Worm (Caenorhabditis elegans) whole organism, L4 larva: ENCODE results near the gene F28D1.6.

Source experiments
- F26F4.8 ChIP-seq: fragments of 200-800 bp; sonication (Bioruptor generic); conservative IDR thresholded peaks from 2 replicates; pipeline ENCODE4 v1.3.6; 2022; ENCODE audit warnings: missing genetic modification characterization, missing compliant biosample characterization
- F37D6.2 ChIP-seq: sonication (generic microtip); optimal IDR thresholded peaks from 2 replicates; lab custom pipeline; 2016; ENCODE audit warnings: mild to moderate bottlenecking, missing genetic modification characterization, missing compliant biosample characterization
- F44E2.7 ChIP-seq: fragments of 200-800 bp; sonication (Bioruptor generic); IDR thresholded peaks from 2 replicates; pipeline ENCODE4 v2.1.2; 2022; ENCODE audit warnings: missing genetic modification characterization, missing compliant biosample characterization
- T20F7.1 ChIP-seq: fragments of 200-800 bp; sonication (Bioruptor generic); optimal IDR thresholded peaks from 2 replicates; lab custom pipeline; 2018; ENCODE audit warnings: mild to moderate bottlenecking, missing genetic modification characterization, missing compliant biosample characterization
- Y48G9A.11 ChIP-seq: fragments of 200-800 bp; sonication (Bioruptor generic); IDR thresholded peaks from 2 replicates; pipeline ENCODE4 v1.3.6; 2022; ENCODE audit warnings: missing genetic modification reagents, missing genetic modification characterization, missing compliant biosample characterization
- Y5F2A.4 ChIP-seq: fragments of 200-800 bp; sonication (Bioruptor generic); optimal IDR thresholded peaks from 2 replicates; lab custom pipeline; 2018; ENCODE audit warnings: mild to moderate bottlenecking, missing genetic modification characterization, missing compliant biosample characterization
- ZK337.2 ChIP-seq: fragments of 200-800 bp; sonication (Bioruptor generic); IDR thresholded peaks from 2 replicates; pipeline ENCODE4 v1.3.6; 2022; ENCODE audit warnings: missing genetic modification reagents, missing genetic modification characterization, missing compliant biosample characterization
- aha-1 ChIP-seq: fragments of 150-350 bp; peaks from one replicate; lab custom pipeline; 2014; ENCODE audit warnings: missing biosample characterization, missing genetic modification characterization
- attf-4 ChIP-seq: sonication (generic microtip); optimal IDR thresholded peaks from 3 replicates; lab custom pipeline; 2017; ENCODE audit warnings: missing biosample characterization, missing genetic modification characterization
- ceh-20 ChIP-seq: fragments of 200-800 bp; sonication (Bioruptor generic); IDR thresholded peaks from 2 replicates; pipeline ENCODE4 v1.3.6; 2022; ENCODE audit warnings: missing genetic modification reagents, missing genetic modification characterization, missing compliant biosample characterization
- ceh-62 ChIP-seq: sonication (generic microtip); optimal IDR thresholded peaks from 2 replicates; lab custom pipeline; 2017; ENCODE audit warnings: missing biosample characterization, missing genetic modification characterization
- ceh-82 ChIP-seq: sonication (generic microtip); optimal IDR thresholded peaks from 2 replicates; lab custom pipeline; 2017; ENCODE audit warnings: missing biosample characterization, missing genetic modification characterization
- ces-1 ChIP-seq: fragments of 150-350 bp; sonication (generic microtip); optimal IDR thresholded peaks from 4 replicates; lab custom pipeline; 2014; ENCODE audit warnings: missing biosample characterization, missing genetic modification reagents, missing genetic modification characterization
- daf-19 ChIP-seq: fragments of 200-800 bp; sonication (Bioruptor generic); conservative IDR thresholded peaks from 2 replicates; pipeline ENCODE4 v1.3.6; 2022; ENCODE audit warnings: missing genetic modification characterization, missing compliant biosample characterization
- daf-8 ChIP-seq: fragments of 200-800 bp; sonication (Bioruptor generic); IDR thresholded peaks from 2 replicates; pipeline ENCODE4 v1.3.6; 2022; ENCODE audit warnings: missing genetic modification characterization, missing compliant biosample characterization
- dmd-9 ChIP-seq: fragments of 200-800 bp; sonication (Bioruptor generic); IDR thresholded peaks from 2 replicates; pipeline ENCODE4 v1.3.6; 2022; ENCODE audit warnings: missing genetic modification reagents, missing genetic modification characterization, missing compliant biosample characterization
- dpl-1 ChIP-seq: fragments of 150-350 bp; optimal IDR thresholded peaks from 2 replicates; lab custom pipeline; 2014; ENCODE audit warnings: missing biosample characterization, missing genetic modification reagents, missing genetic modification characterization
- duxl-1 ChIP-seq: sonication (generic microtip); optimal IDR thresholded peaks from 2 replicates; lab custom pipeline; 2016; ENCODE audit warnings: mild to moderate bottlenecking, missing genetic modification characterization, moderate library complexity, missing compliant biosample characterization; ENCODE audit not compliant: poor library complexity
- gei-8 ChIP-seq: fragments of 200-800 bp; sonication (Bioruptor generic); optimal IDR thresholded peaks from 2 replicates; lab custom pipeline; 2018; ENCODE audit warnings: mild to moderate bottlenecking, missing genetic modification characterization, missing compliant biosample characterization
- hif-1 ChIP-seq, 2 experiments: sonication (generic microtip); optimal IDR thresholded peaks; 2 replicates each; lab custom pipeline; 2016 to 2017; ENCODE audit warnings: missing compliant biosample characterization in 2 of 2, missing genetic modification characterization in 2 of 2, missing genetic modification reagents in 2 of 2, missing genotype in 2 of 2, mild to moderate bottlenecking in 1 of 2
- hmg-1.1 ChIP-seq: fragments of 200-800 bp; sonication (Bioruptor generic); IDR thresholded peaks from 2 replicates; pipeline ENCODE4 v1.3.6; 2022; ENCODE audit warnings: missing genetic modification reagents, missing genetic modification characterization, missing compliant biosample characterization
- jun-1 ChIP-seq: fragments of 150-350 bp; optimal IDR thresholded peaks from 2 replicates; lab custom pipeline; 2014; ENCODE audit warnings: missing biosample characterization, missing genetic modification reagents, missing genetic modification characterization
- lin-13 ChIP-seq: fragments of 150-350 bp; optimal IDR thresholded peaks from 2 replicates; lab custom pipeline; 2014; ENCODE audit warnings: missing biosample characterization, missing genetic modification reagents, missing genetic modification characterization
- lin-15B ChIP-seq: fragments of 150-350 bp; sonication (generic microtip); optimal IDR thresholded peaks from 3 replicates; lab custom pipeline; 2014; ENCODE audit warnings: missing biosample characterization, missing genetic modification characterization
- lin-29 ChIP-seq: fragments of 200-800 bp; sonication (Bioruptor generic); IDR thresholded peaks from 2 replicates; pipeline ENCODE4 v1.3.6; 2022; ENCODE audit warnings: missing genetic modification reagents, missing genetic modification characterization, missing compliant biosample characterization
- madf-9 ChIP-seq: fragments of 200-800 bp; sonication (Bioruptor generic); conservative IDR thresholded peaks from 2 replicates; pipeline ENCODE4 v1.3.6; 2022; ENCODE audit warnings: missing genetic modification reagents, missing genetic modification characterization, missing compliant biosample characterization
- mdl-1 ChIP-seq, 2 experiments: fragments of 150-350 bp in 1 of 2; sonication (generic microtip) in 1 of 2; optimal IDR thresholded peaks; 2 replicates each; lab custom pipeline; 2014 to 2017; ENCODE audit warnings: missing biosample characterization in 2 of 2, missing genetic modification characterization in 2 of 2
- mes-2 ChIP-seq: sonication (generic microtip); optimal IDR thresholded peaks from 2 replicates; lab custom pipeline; 2016; ENCODE audit warnings: missing genotype, mild to moderate bottlenecking, missing genetic modification characterization, missing compliant biosample characterization; ENCODE audit not compliant: poor library complexity, severe bottlenecking
- mxl-2 ChIP-seq: fragments of 200-800 bp; sonication (Bioruptor generic); conservative IDR thresholded peaks from 2 replicates; pipeline ENCODE4 v1.3.6; 2022; ENCODE audit warnings: missing genetic modification reagents, missing genetic modification characterization, missing compliant biosample characterization
- nhr-102 ChIP-seq: sonication (generic microtip); optimal IDR thresholded peaks from 2 replicates; lab custom pipeline; 2016; ENCODE audit warnings: mild to moderate bottlenecking, missing genetic modification characterization, moderate library complexity, missing compliant biosample characterization
- nhr-237 ChIP-seq: sonication (generic microtip); optimal IDR thresholded peaks from 2 replicates; lab custom pipeline; 2017; ENCODE audit warnings: missing biosample characterization, missing genetic modification characterization
- nhr-25 ChIP-seq: sonication (generic microtip); optimal IDR thresholded peaks from 2 replicates; lab custom pipeline; 2017; ENCODE audit warnings: missing genetic modification characterization, mild to moderate bottlenecking, missing compliant biosample characterization, antibody characterized with exemption, moderate library complexity, borderline replicate concordance; ENCODE audit not compliant: insufficient read depth
- nhr-28 ChIP-seq: fragments of 150-350 bp; optimal IDR thresholded peaks from 2 replicates; lab custom pipeline; 2014; ENCODE audit warnings: missing biosample characterization, missing genetic modification characterization
- nhr-42 ChIP-seq: fragments of 200-800 bp; sonication (Bioruptor generic); IDR thresholded peaks from 2 replicates; pipeline ENCODE4 v1.3.6; 2022; ENCODE audit warnings: missing genetic modification characterization, missing compliant biosample characterization
- nhr-76 ChIP-seq: fragments of 150-350 bp; optimal IDR thresholded peaks from 2 replicates; lab custom pipeline; 2014; ENCODE audit warnings: missing biosample characterization, missing genetic modification characterization
- nhr-77 ChIP-seq: fragments of 150-350 bp; optimal IDR thresholded peaks from 2 replicates; lab custom pipeline; 2014; ENCODE audit warnings: missing biosample characterization, missing genetic modification characterization
- pha-4 ChIP-seq, 2 experiments: fragments of 150-350 bp in 1 of 2; fragments of 200-800 bp in 1 of 2; sonication (Bioruptor generic) in 1 of 2; IDR thresholded peaks in 1 of 2; optimal IDR thresholded peaks in 1 of 2; 2 replicates each; pipeline versions ENCODE4 v1.3.6 to Lab custom; 2014 to 2022; ENCODE audit warnings: missing genetic modification characterization in 2 of 2, missing genetic modification reagents in 2 of 2, missing biosample characterization in 1 of 2, missing compliant biosample characterization in 1 of 2
- php-3 ChIP-seq: fragments of 200-800 bp; sonication (Bioruptor generic); IDR thresholded peaks from 2 replicates; pipeline ENCODE4 v1.3.6; 2022; ENCODE audit warnings: missing genetic modification reagents, missing genetic modification characterization, missing compliant biosample characterization
- pqm-1 ChIP-seq: sonication (generic microtip); optimal IDR thresholded peaks from 2 replicates; lab custom pipeline; 2017; ENCODE audit warnings: missing biosample characterization, missing genetic modification characterization
- snpc-4 ChIP-seq: fragments of 150-350 bp; optimal IDR thresholded peaks from 2 replicates; lab custom pipeline; 2014; ENCODE audit warnings: missing biosample characterization, missing genetic modification characterization
- spr-1 ChIP-seq: sonication (generic microtip); optimal IDR thresholded peaks from 2 replicates; lab custom pipeline; 2016; ENCODE audit warnings: mild to moderate bottlenecking, missing genetic modification characterization, missing compliant biosample characterization
- spr-3 ChIP-seq: fragments of 200-800 bp; sonication (Bioruptor generic); optimal IDR thresholded peaks from 2 replicates; lab custom pipeline; 2018; ENCODE audit warnings: mild to moderate bottlenecking, missing genetic modification characterization, missing compliant biosample characterization
- tra-1 ChIP-seq: fragments of 200-800 bp; sonication (Bioruptor generic); IDR thresholded peaks from 2 replicates; pipeline ENCODE4 v1.3.6; 2022; ENCODE audit warnings: missing genetic modification reagents, missing genetic modification characterization, missing compliant biosample characterization
- unc-39 ChIP-seq: sonication (generic microtip); optimal IDR thresholded peaks from 2 replicates; lab custom pipeline; 2017; ENCODE audit warnings: missing biosample characterization, missing genetic modification characterization
- unc-62 ChIP-seq, 3 experiments: fragments of 150-350 bp in 1 of 3; sonication (generic microtip); optimal IDR thresholded peaks in 2 of 3; peaks in 1 of 3; 1 replicate in 1 of 3; 2 replicates in 2 of 3; lab custom pipeline; 2014 to 2017; ENCODE audit warnings: missing biosample characterization in 3 of 3, missing genetic modification characterization in 3 of 3, missing genetic modification reagents in 3 of 3, missing genotype in 1 of 3
- zag-1 ChIP-seq: fragments of 150-350 bp; optimal IDR thresholded peaks from 2 replicates; lab custom pipeline; 2014; ENCODE audit warnings: missing biosample characterization, missing genetic modification characterization
- zfp-2 ChIP-seq: sonication (generic microtip); optimal IDR thresholded peaks from 2 replicates; lab custom pipeline; 2016; ENCODE audit warnings: mild to moderate bottlenecking, missing genetic modification characterization, missing compliant biosample characterization
- zfp-3 ChIP-seq: fragments of 200-800 bp; sonication (Bioruptor generic); conservative IDR thresholded peaks from 2 replicates; pipeline ENCODE4 v1.3.6; 2022; ENCODE audit warnings: missing genetic modification reagents, missing genetic modification characterization, missing compliant biosample characterization
- zip-11 ChIP-seq: fragments of 200-800 bp; sonication (Bioruptor generic); IDR thresholded peaks from 2 replicates; pipeline ENCODE4 v1.3.6; 2022; ENCODE audit warnings: missing genetic modification characterization, missing compliant biosample characterization
- zip-2 ChIP-seq: fragments of 150-350 bp; optimal IDR thresholded peaks from 2 replicates; lab custom pipeline; 2014; ENCODE audit warnings: missing biosample characterization, missing genetic modification characterization
- ztf-7 ChIP-seq: fragments of 150-350 bp; optimal IDR thresholded peaks from 2 replicates; lab custom pipeline; 2014; ENCODE audit warnings: missing biosample characterization, missing genetic modification characterization

The F28D1.6 gene

DNA sequence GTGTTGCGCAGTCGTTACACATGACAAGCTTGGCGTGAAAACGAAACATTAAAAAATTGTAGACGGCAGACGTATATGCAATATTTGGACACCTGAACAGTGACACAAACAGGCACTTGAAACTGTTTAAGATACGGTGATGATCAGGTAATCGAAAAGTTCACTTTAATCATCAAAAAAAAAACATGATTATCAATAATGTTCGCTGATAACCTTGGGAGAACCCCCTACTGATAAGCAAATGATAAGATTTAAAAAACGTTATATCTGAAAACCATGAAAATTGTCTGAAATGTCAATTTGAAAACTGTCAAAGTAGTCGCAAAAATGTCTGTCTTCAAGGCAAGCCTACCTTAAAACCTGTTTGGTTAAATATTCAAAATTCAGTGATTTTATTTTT, 15.0 kb upstream of the F28D1.6 start (continued):
- TF ChIP-seq hif-1 (tag; optimal IDR thresholded peaks at IDR 0.05; lab: Kevin White, UChicago) (no peak), unc-62 (GFP tag; optimal IDR thresholded peaks at IDR 0.05 in 1 of 2; lab: Kevin White, UChicago) (no peak), unc-62 (tag; optimal IDR thresholded peaks at IDR 0.05; lab: Kevin White, UChicago) (no peak), zip-11 (GFP tag; lab: Robert Waterston, UW) (no peak), madf-9 (no peak), spr-3 (GFP tag; lab: Kevin White, UChicago) (no peak), nhr-42 (GFP tag; lab: Robert Waterston, UW) (no peak), ztf-7 (tag; lab: Kevin White, UChicago) (peak; percentile 50), daf-8 (no peak), pqm-1 (tag; lab: Kevin White, UChicago) (peak; percentile 80), aha-1 (tag; lab: Kevin White, UChicago) (no peak), lin-15B (no peak), Y5F2A.4 (GFP tag; lab: Kevin White, UChicago) (no peak), ceh-20 (GFP tag; lab: Robert Waterston, UW) (peak; percentile 24; the same call in 1 of the 2 replicates), nhr-28 (tag; lab: Kevin White, UChicago) (peak; percentile 11), zag-1 (tag; lab: Kevin White, UChicago) (no peak), F37D6.2 (no peak), Y48G9A.11 (GFP tag; lab: Robert Waterston, UW) (no peak), zfp-2 (no peak), ceh-62 (tag; lab: Kevin White, UChicago) (no peak), nhr-102 (tag; lab: Kevin White, UChicago) (no peak), mes-2 (tag; lab: Kevin White, UChicago) (no peak), pha-4 (GFP tag; IDR thresholded peaks at IDR 0.05; lab: Robert Waterston, UW) (0 out of 2 replicates have a peak, but pooled peaks have one; percentile 14), pha-4 (tag; optimal IDR thresholded peaks at IDR 0.05; lab: Kevin White, UChicago) (no peak), jun-1 (tag; lab: Kevin White, UChicago) (no peak), duxl-1 (tag; lab: Kevin White, UChicago) (no peak), dmd-9 (GFP tag; lab: Robert Waterston, UW) (no peak), zfp-3 (no peak), attf-4 (no peak), lin-13 (GFP tag; lab: Kevin White, UChicago) (no peak), F44E2.7 (GFP tag; lab: Robert Waterston, UW) (no peak), nhr-237 (tag; lab: Kevin White, UChicago) (no peak), hmg-1.1 (GFP tag; lab: Robert Waterston, UW) (no peak), nhr-76 (tag; lab: Kevin White, UChicago) (no peak), nhr-25 (tag; lab: Kevin White, UChicago) (no peak), tra-1 (peak; percentile 86), lin-29 (no peak), unc-39 (tag; lab: Kevin White, UChicago) (no peak), gei-8 (GFP tag; lab: Kevin White, UChicago) (no peak), dpl-1 (no peak), mdl-1 (tag; optimal IDR thresholded peaks at IDR 0.05; lab: Kevin White, UChicago) (no peak), ZK337.2 (GFP tag; lab: Robert Waterston, UW) (no peak), T20F7.1 (GFP tag; lab: Kevin White, UChicago) (peak; percentile 47), ces-1 (no peak), spr-1 (tag; lab: Kevin White, UChicago) (no peak), zip-2 (no peak), snpc-4 (tag; lab: Kevin White, UChicago) (no peak), nhr-77 (tag; lab: Kevin White, UChicago) (no peak), daf-19 (no peak), F26F4.8 (GFP tag; lab: Robert Waterston, UW) (no peak), mxl-2 (no peak), php-3 (peak; percentile 65), ceh-82 (tag; lab: Kevin White, UChicago) (no peak)
